Fruit fly (Drosophila melanogaster) whole organism, embryonic: Measurements from ENCODE around the gene CG12947.

Experiments used
- ATbp ChIP-seq: fragments of 200-800 bp; sonication (Bioruptor generic); optimal IDR thresholded peaks from 2 replicates; lab custom pipeline; 2017; ENCODE audit warnings: missing biosample characterization, mild to moderate bottlenecking, missing genetic modification characterization, missing genetic modification reagents
- B-H2 ChIP-seq: fragments of 200-800 bp; sonication (Bioruptor generic); optimal IDR thresholded peaks from 2 replicates; lab custom pipeline; 2018; ENCODE audit warnings: missing biosample characterization, mild to moderate bottlenecking, missing genetic modification characterization
- Bteb2 ChIP-seq: fragments of 200-800 bp; sonication (Bioruptor generic); optimal IDR thresholded peaks from 2 replicates; lab custom pipeline; 2016; ENCODE audit warnings: missing biosample characterization, missing genetic modification characterization
- CG10274 ChIP-seq: fragments of 200-800 bp; sonication (Bioruptor generic); optimal IDR thresholded peaks from 3 replicates; lab custom pipeline; 2017; ENCODE audit warnings: missing biosample characterization, mild to moderate bottlenecking, missing genetic modification characterization
- CG10321 ChIP-seq: fragments of 200-800 bp; sonication (Bioruptor generic); IDR thresholded peaks from 2 replicates; pipeline ENCODE4 v1.3.6; 2022; ENCODE audit warnings: missing biosample characterization, missing genetic modification characterization
- CG10431 ChIP-seq: fragments of 200-800 bp; sonication (Bioruptor generic); optimal IDR thresholded peaks from 3 replicates; lab custom pipeline; 2018; ENCODE audit warnings: missing biosample characterization, mild to moderate bottlenecking, missing genetic modification characterization
- CG12071 ChIP-seq: fragments of 200-800 bp; sonication (Bioruptor generic); optimal IDR thresholded peaks from 3 replicates; lab custom pipeline; 2018; ENCODE audit warnings: missing biosample characterization, mild to moderate bottlenecking, missing genetic modification characterization
- CG12236 ChIP-seq: fragments of 200-800 bp; sonication (Bioruptor generic); optimal IDR thresholded peaks from 2 replicates; lab custom pipeline; 2016; ENCODE audit warnings: missing biosample characterization, missing genetic modification characterization
- CG12769 ChIP-seq: fragments of 200-800 bp; sonication (Bioruptor generic); optimal IDR thresholded peaks from 2 replicates; lab custom pipeline; 2019; ENCODE audit warnings: missing biosample characterization, mild to moderate bottlenecking, missing genetic modification characterization, moderate library complexity
- CG13123 ChIP-seq: fragments of 200-800 bp; sonication (Bioruptor generic); optimal IDR thresholded peaks from 2 replicates; lab custom pipeline; 2016; ENCODE audit warnings: missing biosample characterization, missing genetic modification characterization
- CG15073 ChIP-seq: fragments of 200-800 bp; sonication (Bioruptor generic); optimal IDR thresholded peaks from 2 replicates; lab custom pipeline; 2016; ENCODE audit warnings: missing biosample characterization, missing genetic modification characterization
- CG17612 ChIP-seq: fragments of 200-800 bp; sonication (Bioruptor generic); IDR thresholded peaks from 2 replicates; pipeline ENCODE4 v1.3.6; 2022; ENCODE audit warnings: missing biosample characterization, missing genetic modification characterization
- CG17802 ChIP-seq: fragments of 200-800 bp; sonication (Bioruptor generic); optimal IDR thresholded peaks from 2 replicates; lab custom pipeline; 2018; ENCODE audit warnings: missing biosample characterization, mild to moderate bottlenecking, missing genetic modification characterization, moderate library complexity
- CG2120 ChIP-seq: fragments of 200-800 bp; sonication (Bioruptor generic); optimal IDR thresholded peaks from 3 replicates; lab custom pipeline; 2016; ENCODE audit warnings: missing biosample characterization, missing genetic modification characterization
- CG2129 ChIP-seq: fragments of 200-800 bp; sonication (Bioruptor generic); IDR thresholded peaks from 2 replicates; pipeline ENCODE4 v1.3.6; 2022; ENCODE audit warnings: missing biosample characterization, missing genetic modification characterization; ENCODE audit not compliant: partially characterized antibody
- CG2199 ChIP-seq: fragments of 200-800 bp; sonication (Bioruptor generic); IDR thresholded peaks from 3 replicates; pipeline ENCODE4 v1.3.6; 2022; ENCODE audit warnings: missing biosample characterization, missing genetic modification characterization
- CG2202 ChIP-seq: fragments of 200-800 bp; sonication (Bioruptor generic); optimal IDR thresholded peaks from 2 replicates; lab custom pipeline; 2018; ENCODE audit warnings: missing biosample characterization, mild to moderate bottlenecking, missing genetic modification characterization
- CG30403 ChIP-seq: fragments of 200-800 bp; sonication (Bioruptor generic); optimal IDR thresholded peaks from 3 replicates; lab custom pipeline; 2016; ENCODE audit warnings: missing biosample characterization, missing genetic modification characterization
- CG34376 ChIP-seq: fragments of 200-800 bp; sonication (Bioruptor generic); optimal IDR thresholded peaks from 2 replicates; lab custom pipeline; 2018; ENCODE audit warnings: missing biosample characterization, mild to moderate bottlenecking, missing genetic modification characterization
- CG4854 ChIP-seq: fragments of 200-800 bp; sonication (Bioruptor generic); optimal IDR thresholded peaks from 2 replicates; lab custom pipeline; 2016; ENCODE audit warnings: missing biosample characterization, missing genetic modification characterization, inconsistent platforms
- CG9797 ChIP-seq: fragments of 200-800 bp; sonication (Bioruptor generic); optimal IDR thresholded peaks from 3 replicates; lab custom pipeline; 2018; ENCODE audit warnings: missing biosample characterization, mild to moderate bottlenecking, missing genetic modification characterization
- CG9876 ChIP-seq: fragments of 200-800 bp; sonication (Bioruptor generic); optimal IDR thresholded peaks from 2 replicates; lab custom pipeline; 2016; ENCODE audit warnings: missing biosample characterization, missing genetic modification characterization
- Dip3 ChIP-seq: fragments of 200-800 bp; sonication (Bioruptor generic); optimal IDR thresholded peaks from 3 replicates; lab custom pipeline; 2016; ENCODE audit warnings: missing biosample characterization, missing genetic modification characterization
- Dll ChIP-seq: fragments of 200-800 bp; sonication (Bioruptor generic); IDR thresholded peaks from 4 replicates; pipeline ENCODE4 v1.3.6; 2022; ENCODE audit warnings: missing biosample characterization, missing genetic modification characterization; ENCODE audit not compliant: partially characterized antibody
- Fer1 ChIP-seq: fragments of 200-800 bp; sonication (Bioruptor generic); optimal IDR thresholded peaks from 2 replicates; lab custom pipeline; 2017; ENCODE audit warnings: missing biosample characterization, mild to moderate bottlenecking, missing genetic modification characterization
- Hand ChIP-seq: fragments of 200-800 bp; sonication (Bioruptor generic); optimal IDR thresholded peaks from 2 replicates; lab custom pipeline; 2017; ENCODE audit warnings: mild to moderate bottlenecking, missing biosample characterization, missing genetic modification reagents, missing genetic modification characterization
- Lpt ChIP-seq: fragments of >200 bp; optimal IDR thresholded peaks from 2 replicates; lab custom pipeline; 2018; ENCODE audit warnings: missing biosample characterization, missing genetic modification characterization
- Nf-YA ChIP-seq: fragments of 200-800 bp; sonication (Bioruptor generic); IDR thresholded peaks from 2 replicates; pipeline ENCODE4 v1.3.6; 2022; ENCODE audit warnings: missing biosample characterization, missing genetic modification characterization
- Scr ChIP-seq: fragments of 200-800 bp; sonication (Bioruptor generic); IDR thresholded peaks from 2 replicates; pipeline ENCODE4 v1.3.6; 2022; ENCODE audit warnings: missing biosample characterization, missing genetic modification characterization; ENCODE audit not compliant: partially characterized antibody
- Spps ChIP-seq: fragments of 200-800 bp; sonication (Bioruptor generic); optimal IDR thresholded peaks from 2 replicates; lab custom pipeline; 2018; ENCODE audit warnings: missing biosample characterization, mild to moderate bottlenecking, missing genetic modification characterization
- Sry-β ChIP-seq: fragments of 200-800 bp; sonication (Bioruptor generic); optimal IDR thresholded peaks from 2 replicates; lab custom pipeline; 2018; ENCODE audit warnings: missing biosample characterization, mild to moderate bottlenecking, missing genetic modification characterization, moderate library complexity
- ash1 ChIP-seq: fragments of 200-800 bp; sonication (Bioruptor generic); optimal IDR thresholded peaks from 2 replicates; lab custom pipeline; 2018; ENCODE audit warnings: missing biosample characterization, mild to moderate bottlenecking, missing genetic modification characterization
- ato ChIP-seq: fragments of 200-800 bp; sonication (Bioruptor generic); IDR thresholded peaks from 2 replicates; pipeline ENCODE4 v1.3.6; 2022; ENCODE audit warnings: missing biosample characterization, missing genetic modification characterization; ENCODE audit not compliant: partially characterized antibody
- btn ChIP-seq: fragments of 200-800 bp; sonication (Bioruptor generic); optimal IDR thresholded peaks from 2 replicates; lab custom pipeline; 2016; ENCODE audit warnings: missing biosample characterization, missing genetic modification characterization
- chinmo ChIP-seq: fragments of 200-800 bp; sonication (Bioruptor generic); IDR thresholded peaks from 4 replicates; pipeline ENCODE4 v1.3.6; 2022; ENCODE audit warnings: missing biosample characterization, missing genetic modification characterization; ENCODE audit not compliant: partially characterized antibody
- ems ChIP-seq: fragments of 200-800 bp; sonication (Bioruptor generic); optimal IDR thresholded peaks from 3 replicates; lab custom pipeline; 2016; ENCODE audit warnings: missing biosample characterization, missing genetic modification characterization
- fd3F ChIP-seq: fragments of 200-800 bp; sonication (Bioruptor generic); optimal IDR thresholded peaks from 2 replicates; lab custom pipeline; 2018; ENCODE audit warnings: missing biosample characterization, mild to moderate bottlenecking, missing genetic modification characterization, moderate library complexity
- fd64A ChIP-seq: fragments of 200-800 bp; sonication (Bioruptor generic); optimal IDR thresholded peaks from 3 replicates; lab custom pipeline; 2018; ENCODE audit warnings: missing biosample characterization, mild to moderate bottlenecking, missing genetic modification characterization
- gsb-n ChIP-seq: fragments of 200-800 bp; sonication (Bioruptor generic); optimal IDR thresholded peaks from 3 replicates; lab custom pipeline; 2018; ENCODE audit warnings: missing biosample characterization, mild to moderate bottlenecking, missing genetic modification characterization
- gt ChIP-seq: fragments of 200-800 bp; sonication (Bioruptor generic); IDR thresholded peaks from 2 replicates; pipeline ENCODE4 v1.3.6; 2022; ENCODE audit warnings: missing biosample characterization, missing genetic modification characterization
- lbe ChIP-seq: fragments of 200-800 bp; sonication (Bioruptor generic); optimal IDR thresholded peaks from 2 replicates; lab custom pipeline; 2016; ENCODE audit warnings: missing biosample characterization, mild to moderate bottlenecking, missing genetic modification characterization
- lov ChIP-seq, 2 experiments: fragments of 200-800 bp in 1 of 2; fragments of >200 bp in 1 of 2; sonication (Bioruptor generic) in 1 of 2; IDR thresholded peaks in 1 of 2; optimal IDR thresholded peaks in 1 of 2; 2 replicates in 1 of 2; 3 replicates in 1 of 2; pipeline versions ENCODE4 v1.3.6 to Lab custom; 2017 to 2022; ENCODE audit warnings: missing biosample characterization in 1 of 2, missing genetic modification characterization in 1 of 2
- otp ChIP-seq: fragments of 200-800 bp; sonication (Bioruptor generic); IDR thresholded peaks from 3 replicates; pipeline ENCODE4, ENCODE4 v1.3.6; 2022; ENCODE audit warnings: missing biosample characterization, missing genetic modification characterization
- p53 ChIP-seq: fragments of 200-800 bp; sonication (Bioruptor generic); optimal IDR thresholded peaks from 2 replicates; lab custom pipeline; 2016; ENCODE audit warnings: missing biosample characterization, missing genetic modification characterization
- pho ChIP-seq: fragments of 200-800 bp; sonication (Bioruptor generic); optimal IDR thresholded peaks from 2 replicates; lab custom pipeline; 2016; ENCODE audit warnings: missing biosample characterization, missing genetic modification characterization
- sr ChIP-seq: fragments of 200-800 bp; sonication (Bioruptor generic); IDR thresholded peaks from 3 replicates; pipeline ENCODE4 v1.3.6; 2022; ENCODE audit warnings: missing biosample characterization, missing genetic modification characterization
- tio ChIP-seq: fragments of 200-800 bp; sonication (Bioruptor generic); optimal IDR thresholded peaks from 2 replicates; lab custom pipeline; 2017; ENCODE audit warnings: missing biosample characterization, missing genetic modification characterization, inconsistent platforms
- z ChIP-seq: fragments of 200-800 bp; sonication (Bioruptor generic); IDR thresholded peaks from 3 replicates; pipeline ENCODE4 v1.3.6; 2022; ENCODE audit warnings: missing biosample characterization, missing genetic modification characterization

The CG12947 gene

dm6 chr3R:9759360-9760191, 20.3 kb upstream of the CG12947 start, which contains the start of gene Mpi (continued):
- TF ChIP-seq CG34376 (GFP tag; lab: Kevin White, UChicago), result peak; percentile 56
- TF ChIP-seq CG9797 (GFP tag; lab: Kevin White, UChicago), result peak; percentile 6
- peak; percentile 45; the same call in 1 of the 2 replicates for TF ChIP-seq CG2129 (GFP tag; lab: Robert Waterston, UW)
- no peak for TF ChIP-seq CG9876 (GFP tag; lab: Kevin White, UChicago)
- peak; percentile 36 for TF ChIP-seq B-H2 (GFP tag; lab: Kevin White, UChicago)
- peak; percentile 2 for TF ChIP-seq fd3F (GFP tag; lab: Kevin White, UChicago)
- no peak for TF ChIP-seq ash1
- TF ChIP-seq CG2120 (GFP tag; lab: Kevin White, UChicago), result peak; percentile 55
- TF ChIP-seq CG15073 (GFP tag; lab: Kevin White, UChicago), result no peak
- no peak for TF ChIP-seq CG12236
- no peak for TF ChIP-seq otp (GFP tag; lab: Robert Waterston, UW)
- TF ChIP-seq CG13123, result no peak
- TF ChIP-seq pho (GFP tag; lab: Kevin White, UChicago), result no peak
- no peak for TF ChIP-seq p53 (GFP tag; lab: Kevin White, UChicago)
- TF ChIP-seq CG17802, result peak; percentile 18
- no peak for TF ChIP-seq Dip3 (GFP tag; lab: Kevin White, UChicago)
- no peak for TF ChIP-seq CG10274 (GFP tag; lab: Kevin White, UChicago)
- TF ChIP-seq chinmo, result 0 out of 4 replicates have a peak, but pooled peaks have one; percentile 32
- no peak for TF ChIP-seq gt (GFP tag; lab: Robert Waterston, UW)
- no peak for TF ChIP-seq lov (optimal IDR thresholded peaks at IDR 0.05; lab: Kevin White, UChicago)
- no peak for TF ChIP-seq lov (GFP tag; IDR thresholded peaks at IDR 0.05; lab: Robert Waterston, UW)
- TF ChIP-seq tio (GFP tag; lab: Kevin White, UChicago), result no peak
- peak; percentile 51 for TF ChIP-seq lbe (GFP tag; lab: Kevin White, UChicago)
- peak; percentile 23 for TF ChIP-seq ems (GFP tag; lab: Kevin White, UChicago)
- peak; percentile 67 for TF ChIP-seq Dll (GFP tag; lab: Robert Waterston, UW)
- no peak for TF ChIP-seq Spps (tag; lab: Kevin White, UChicago)
- no peak for TF ChIP-seq CG10431 (GFP tag; lab: Kevin White, UChicago)
- TF ChIP-seq sr (GFP tag; lab: Robert Waterston, UW), result 0 out of 3 replicates have a peak, but pooled peaks have one; percentile 7
- peak; percentile 43 for TF ChIP-seq Fer1 (GFP tag; lab: Kevin White, UChicago)
- no peak for TF ChIP-seq CG12769 (tag; lab: Kevin White, UChicago)
- TF ChIP-seq CG4854 (GFP tag; lab: Kevin White, UChicago), result no peak
- TF ChIP-seq CG2202, result no peak
- no peak for TF ChIP-seq gsb-n (tag; lab: Kevin White, UChicago)
- no peak for TF ChIP-seq CG12071 (GFP tag; lab: Kevin White, UChicago)
- TF ChIP-seq CG17612 (GFP tag; lab: Robert Waterston, UW), result no peak
- peak; percentile 66 for TF ChIP-seq Scr (GFP tag; lab: Robert Waterston, UW)
- no peak for TF ChIP-seq CG2199 (GFP tag; lab: Robert Waterston, UW)
- TF ChIP-seq ATbp (GFP tag; lab: Kevin White, UChicago), result no peak
- TF ChIP-seq Lpt (GFP tag; lab: Kevin White, UChicago), result no peak
- TF ChIP-seq CG10321 (GFP tag; lab: Robert Waterston, UW), result no peak
- TF ChIP-seq Nf-YA (GFP tag; lab: Robert Waterston, UW), result no peak
- TF ChIP-seq Sry-β (GFP tag; lab: Kevin White, UChicago), result no peak
- no peak for TF ChIP-seq fd64A (GFP tag; lab: Kevin White, UChicago)
- peak; percentile 21 for TF ChIP-seq Hand (GFP tag; lab: Kevin White, UChicago)
- TF ChIP-seq btn, result no peak
- TF ChIP-seq z (GFP tag; lab: Robert Waterston, UW), result no peak
- no peak for TF ChIP-seq Bteb2 (GFP tag; lab: Kevin White, UChicago)
- 0 out of 2 replicates have a peak, but pooled peaks have one; percentile 45 for TF ChIP-seq ato (GFP tag; lab: Robert Waterston, UW)
- TF ChIP-seq CG30403 (GFP tag; lab: Kevin White, UChicago), result peak; percentile 18
